Worm (Caenorhabditis elegans): ENCODE measurements around the gene kvs-5.

The kvs-5 gene

DNA sequence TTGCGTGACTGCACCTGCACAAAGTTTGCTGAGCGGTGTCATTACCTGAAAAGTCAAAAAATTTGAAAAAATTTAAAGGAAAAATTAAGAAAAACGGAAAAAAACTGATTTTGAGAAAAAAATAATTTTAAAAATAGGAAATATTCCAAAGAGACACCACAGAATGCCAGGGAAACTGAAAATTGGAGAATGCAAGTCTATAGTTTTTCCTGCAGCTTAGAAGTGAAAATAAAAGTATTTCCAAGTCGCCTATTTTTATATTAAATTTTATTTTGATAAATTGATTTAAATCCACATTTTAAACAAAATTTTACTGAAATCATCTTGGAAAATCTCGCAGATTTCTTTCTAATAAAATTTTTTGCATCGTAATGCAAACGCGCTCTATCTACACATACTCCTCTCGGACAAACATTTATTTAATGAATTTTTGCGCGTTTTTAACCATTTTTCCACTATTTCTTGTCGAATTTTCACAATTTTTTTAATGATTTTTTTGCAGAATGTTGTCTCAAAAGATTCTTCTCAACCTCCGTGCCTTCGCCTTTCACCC is 60.0 kb downstream of the kvs-5 start, which contains the start of the genes F56B3.11 and ech-5 (continued):
- TF ChIP-seq xnd-1 (tag; optimal IDR thresholded peaks at IDR 0.05) = no peak
- no peak for TF ChIP-seq F39B2.1 (GFP tag; IDR thresholded peaks at IDR 0.05)
- no peak for TF ChIP-seq K11D2.4 (GFP tag; IDR thresholded peaks at IDR 0.05)
- no peak for TF ChIP-seq F22D6.2 (tag; optimal IDR thresholded peaks at IDR 0.05)
- TF ChIP-seq tlf-1 (GFP tag; optimal IDR thresholded peaks at IDR 0.05) = peak; percentile 9
- TF ChIP-seq madf-10 (tag; optimal IDR thresholded peaks at IDR 0.05) = peak; percentile 68
- peak; percentile 71 for TF ChIP-seq lin-40 (tag; optimal IDR thresholded peaks at IDR 0.05)
- no peak for TF ChIP-seq lag-1 (GFP tag; IDR thresholded peaks at IDR 0.05)
- no peak for TF ChIP-seq bed-1 (GFP tag; IDR thresholded peaks at IDR 0.05)
- TF ChIP-seq lin-26 (GFP tag; IDR thresholded peaks at IDR 0.05) = no peak
- TF ChIP-seq somi-1 (GFP tag; optimal IDR thresholded peaks at IDR 0.05) = no peak
- TF ChIP-seq Y67H2A.10 (GFP tag; conservative IDR thresholded peaks at IDR 0.05) = no peak

DNA sequence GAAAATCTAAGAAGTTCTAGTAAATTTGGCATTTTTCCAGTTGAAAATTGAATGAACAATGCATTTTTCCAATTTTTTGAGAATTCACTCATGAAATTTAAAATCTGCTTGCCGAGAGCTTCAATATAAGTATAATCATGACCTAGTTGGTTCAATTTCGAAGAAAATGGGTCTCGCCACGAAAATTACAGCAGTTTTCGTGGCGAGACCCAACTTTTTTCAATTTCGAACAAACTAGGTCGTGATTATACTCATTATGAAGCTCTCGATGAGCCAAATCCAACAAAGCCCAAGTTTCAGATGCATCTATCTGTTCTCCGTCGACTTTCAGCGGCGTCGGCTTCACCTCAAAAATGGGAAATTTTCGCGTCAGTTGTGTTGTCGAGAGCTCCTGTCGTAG is 64.0 kb downstream of the kvs-5 start, which contains the start of gene mrpl-46:
Gene mrpl-46, plus strand, starts transcription at position 301 of the 400 bp plus-strand sequence.
- no peak for TF ChIP-seq ceh-100 (GFP tag; IDR thresholded peaks at IDR 0.05)

DNA sequence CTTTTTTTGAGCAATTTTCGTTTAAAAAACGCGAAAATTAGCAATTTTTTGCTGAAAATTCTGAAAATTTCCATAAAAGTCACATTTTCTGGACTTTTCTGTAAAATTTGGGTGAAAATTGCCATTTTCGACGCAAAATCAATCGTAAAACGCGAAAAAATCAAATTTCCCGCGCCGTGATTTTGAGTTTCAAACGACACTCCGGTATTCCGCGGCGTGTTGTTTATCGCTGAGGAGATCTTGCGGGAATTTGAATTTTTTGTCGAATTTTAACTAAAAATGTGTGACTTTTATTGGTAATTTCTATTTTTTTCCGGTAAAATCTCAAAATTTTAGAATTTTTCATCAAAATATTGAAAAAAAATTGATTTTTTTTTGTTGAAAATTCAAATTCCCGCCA is 64.6 kb downstream of the kvs-5 start:
- no peak for TF ChIP-seq F49E8.2 (tag; optimal IDR thresholded peaks at IDR 0.05; ENCODE audit: insufficient read depth)
- TF ChIP-seq B0019.2 (GFP tag; conservative IDR thresholded peaks at IDR 0.05) = no peak
- TF ChIP-seq nfya-1 (tag; optimal IDR thresholded peaks at IDR 0.05; ENCODE audit: borderline replicate concordance, insufficient read depth) = no peak

All from whole organism, young adult.